Fruit fly (Drosophila melanogaster) whole organism, prepupa: ENCODE data around the gene CG14312.

Source experiments
- Blimp-1 ChIP-seq: fragments of 200-800 bp; sonication (Bioruptor generic); optimal IDR thresholded peaks from 3 replicates; lab custom pipeline; 2017; ENCODE audit warnings: missing biosample characterization, missing genetic modification characterization, mild to moderate bottlenecking, moderate library complexity, missing genetic modification reagents
- CG11762 ChIP-seq: fragments of 200-800 bp; sonication (Bioruptor generic); optimal IDR thresholded peaks from 3 replicates; lab custom pipeline; 2016; ENCODE audit warnings: missing biosample characterization, missing genetic modification characterization; ENCODE audit not compliant: insufficient read depth
- CG15336 ChIP-seq: fragments of 200-800 bp; sonication (Bioruptor generic); IDR thresholded peaks from 2 replicates; pipeline ENCODE4 v1.3.6; 2022; ENCODE audit warnings: missing biosample characterization, missing genetic modification characterization
- CG1621 ChIP-seq: fragments of 200-800 bp; sonication (Bioruptor generic); optimal IDR thresholded peaks from 3 replicates; lab custom pipeline; 2018; ENCODE audit warnings: missing biosample characterization, mild to moderate bottlenecking, missing genetic modification characterization
- CG16779 ChIP-seq: fragments of 200-800 bp; sonication (Bioruptor generic); optimal IDR thresholded peaks from 3 replicates; lab custom pipeline; 2017; ENCODE audit warnings: missing biosample characterization, mild to moderate bottlenecking, missing genetic modification characterization
- CG3032 ChIP-seq: fragments of 200-800 bp; optimal IDR thresholded peaks from 2 replicates; lab custom pipeline; 2019; ENCODE audit warnings: missing biosample characterization, mild to moderate bottlenecking, missing genetic modification characterization, moderate library complexity
- CG32006 ChIP-seq: fragments of 200-800 bp; sonication (Bioruptor generic); optimal IDR thresholded peaks from 3 replicates; lab custom pipeline; 2017; ENCODE audit warnings: missing biosample characterization, mild to moderate bottlenecking, missing genetic modification characterization
- CG34406 ChIP-seq: fragments of 200-800 bp; sonication (Bioruptor generic); optimal IDR thresholded peaks from 3 replicates; lab custom pipeline; 2016; ENCODE audit warnings: missing biosample characterization, missing genetic modification characterization
- CG3919 ChIP-seq: fragments of 200-800 bp; sonication (Bioruptor generic); optimal IDR thresholded peaks from 3 replicates; lab custom pipeline; 2016; ENCODE audit warnings: missing biosample characterization, missing genetic modification characterization
- CG4318 ChIP-seq: fragments of 200-800 bp; sonication (Bioruptor generic); optimal IDR thresholded peaks from 3 replicates; lab custom pipeline; 2017; ENCODE audit warnings: missing biosample characterization, mild to moderate bottlenecking, missing genetic modification characterization
- CG6163 ChIP-seq: fragments of 200-800 bp; sonication (Bioruptor generic); IDR thresholded peaks from 3 replicates; pipeline ENCODE4 v1.3.6; 2022; ENCODE audit warnings: missing biosample characterization, missing genetic modification characterization
- CG6276 ChIP-seq: fragments of 200-800 bp; sonication (Bioruptor generic); optimal IDR thresholded peaks from 2 replicates; lab custom pipeline; 2017; ENCODE audit warnings: missing biosample characterization, mild to moderate bottlenecking, missing genetic modification characterization
- CG6792 ChIP-seq: fragments of 200-800 bp; sonication (Bioruptor generic); optimal IDR thresholded peaks from 3 replicates; lab custom pipeline; 2016; ENCODE audit warnings: missing biosample characterization, missing genetic modification characterization
- CG6854 ChIP-seq: fragments of 200-800 bp; sonication (Bioruptor generic); optimal IDR thresholded peaks from 2 replicates; lab custom pipeline; 2017; ENCODE audit warnings: missing biosample characterization, mild to moderate bottlenecking, missing genetic modification characterization
- CG8119 ChIP-seq: fragments of 200-800 bp; sonication (Bioruptor generic); IDR thresholded peaks from 3 replicates; pipeline ENCODE4 v1.3.6; 2022; ENCODE audit warnings: missing biosample characterization, missing genetic modification characterization
- CG8319 ChIP-seq: fragments of 200-800 bp; sonication (Bioruptor generic); optimal IDR thresholded peaks from 3 replicates; lab custom pipeline; 2016; ENCODE audit warnings: missing biosample characterization, missing genetic modification characterization
- CG9139 ChIP-seq: fragments of 200-800 bp; sonication (Bioruptor generic); optimal IDR thresholded peaks from 3 replicates; lab custom pipeline; 2017; ENCODE audit warnings: missing biosample characterization, mild to moderate bottlenecking, missing genetic modification characterization
- Eip75B ChIP-seq: fragments of 200-800 bp; sonication (Bioruptor generic); optimal IDR thresholded peaks from 3 replicates; lab custom pipeline; 2016; ENCODE audit warnings: missing biosample characterization, missing genetic modification characterization
- Eip78C ChIP-seq: fragments of 200-800 bp; sonication (Bioruptor generic); peaks from one replicate; lab custom pipeline; 2016; ENCODE audit warnings: missing biosample characterization, missing genetic modification characterization
- Ets96B ChIP-seq: fragments of 200-800 bp; optimal IDR thresholded peaks from 2 replicates; lab custom pipeline; 2019; ENCODE audit warnings: missing biosample characterization, mild to moderate bottlenecking, missing genetic modification characterization, moderate library complexity
- Gug ChIP-seq: fragments of 200-800 bp; sonication (Bioruptor generic); IDR thresholded peaks from 2 replicates; pipeline ENCODE4 v1.3.6; 2022; ENCODE audit warnings: missing biosample characterization, missing genetic modification characterization
- Hr38 ChIP-seq: sonication (Bioruptor generic); optimal IDR thresholded peaks from 2 replicates; lab custom pipeline; 2016; ENCODE audit warnings: missing biosample characterization, missing genetic modification characterization
- Hr39 ChIP-seq: fragments of 200-800 bp; sonication (Bioruptor generic); optimal IDR thresholded peaks from 2 replicates; lab custom pipeline; 2016; ENCODE audit warnings: missing biosample characterization, missing genetic modification characterization
- Hr4 ChIP-seq: fragments of 200-800 bp; sonication (Bioruptor generic); optimal IDR thresholded peaks from 3 replicates; lab custom pipeline; 2016; ENCODE audit warnings: missing biosample characterization, missing genetic modification characterization
- Met ChIP-seq: fragments of 200-800 bp; sonication (Bioruptor generic); optimal IDR thresholded peaks from 3 replicates; lab custom pipeline; 2016; ENCODE audit warnings: missing biosample characterization, missing genetic modification characterization
- Smox ChIP-seq: fragments of 200-800 bp; sonication (Bioruptor generic); optimal IDR thresholded peaks from 3 replicates; lab custom pipeline; 2016; ENCODE audit warnings: missing biosample characterization, missing genetic modification characterization
- acj6 ChIP-seq: fragments of 200-800 bp; sonication (Bioruptor generic); optimal IDR thresholded peaks from 3 replicates; lab custom pipeline; 2016; ENCODE audit warnings: missing biosample characterization, missing genetic modification characterization
- cyc ChIP-seq: fragments of 200-800 bp; sonication (Bioruptor generic); optimal IDR thresholded peaks from 3 replicates; lab custom pipeline; 2016; ENCODE audit warnings: missing biosample characterization, missing genetic modification characterization
- dac ChIP-seq: fragments of 200-800 bp; sonication (Bioruptor generic); optimal IDR thresholded peaks from 2 replicates; lab custom pipeline; 2017; ENCODE audit warnings: missing biosample characterization, mild to moderate bottlenecking, missing genetic modification characterization
- eg ChIP-seq: fragments of 200-800 bp; sonication (Bioruptor generic); IDR thresholded peaks from 3 replicates; pipeline ENCODE4 v1.3.6; 2022; ENCODE audit warnings: missing biosample characterization, missing genetic modification characterization
- fd59A ChIP-seq: fragments of 200-800 bp; sonication (Bioruptor generic); optimal IDR thresholded peaks from 2 replicates; lab custom pipeline; 2017; ENCODE audit warnings: missing biosample characterization, mild to moderate bottlenecking, missing genetic modification characterization, missing genetic modification reagents
- fd85E ChIP-seq: fragments of 200-800 bp; sonication (Bioruptor generic); optimal IDR thresholded peaks from 3 replicates; lab custom pipeline; 2016; ENCODE audit warnings: missing biosample characterization, missing genetic modification characterization
- fkh ChIP-seq: fragments of 200-800 bp; sonication (Bioruptor generic); optimal IDR thresholded peaks from 3 replicates; lab custom pipeline; 2017; ENCODE audit warnings: missing biosample characterization, mild to moderate bottlenecking, missing genetic modification characterization, moderate library complexity
- lz ChIP-seq: fragments of 200-800 bp; sonication (Bioruptor generic); optimal IDR thresholded peaks from 3 replicates; lab custom pipeline; 2016; ENCODE audit warnings: missing biosample characterization, missing genetic modification characterization
- net ChIP-seq: fragments of 200-800 bp; sonication (Bioruptor generic); optimal IDR thresholded peaks from 3 replicates; lab custom pipeline; 2016; ENCODE audit warnings: missing biosample characterization, missing genetic modification characterization
- pdm3 ChIP-seq: fragments of 200-800 bp; sonication (Bioruptor generic); optimal IDR thresholded peaks from 3 replicates; lab custom pipeline; 2016; ENCODE audit warnings: missing biosample characterization, missing genetic modification characterization
- spab ChIP-seq: fragments of 200-800 bp; sonication (Bioruptor generic); optimal IDR thresholded peaks from 2 replicates; lab custom pipeline; 2017; ENCODE audit warnings: missing biosample characterization, mild to moderate bottlenecking, missing genetic modification characterization, missing genetic modification reagents
- ss ChIP-seq, 2 experiments: fragments of 200-800 bp; sonication (Bioruptor generic); optimal IDR thresholded peaks; 2 replicates in 1 of 2; 3 replicates in 1 of 2; lab custom pipeline; 2017 to 2018; ENCODE audit warnings: mild to moderate bottlenecking in 2 of 2, missing biosample characterization in 2 of 2, missing genetic modification characterization in 2 of 2, moderate library complexity in 1 of 2
- vri ChIP-seq: fragments of 200-800 bp; sonication (Bioruptor generic); optimal IDR thresholded peaks from 3 replicates; lab custom pipeline; 2016; ENCODE audit warnings: missing biosample characterization, mild to moderate bottlenecking, missing genetic modification characterization

The CG14312 gene

dm6 chr3R:18249268-18249667, 34.1 kb downstream of the CG14312 start:
- TF ChIP-seq CG9139 (GFP tag; lab: Kevin White, UChicago) (no peak), CG32006 (GFP tag; lab: Kevin White, UChicago) (no peak), Eip75B (GFP tag; lab: Kevin White, UChicago) (no peak), CG3919 (GFP tag; lab: Kevin White, UChicago) (no peak), CG15336 (GFP tag; lab: Robert Waterston, UW) (no peak), pdm3 (GFP tag; lab: Kevin White, UChicago) (no peak), CG6276 (GFP tag; lab: Kevin White, UChicago) (no peak), ss (GFP tag; optimal IDR thresholded peaks at IDR 0.05; lab: Kevin White, UChicago) (no peak)

DNA sequence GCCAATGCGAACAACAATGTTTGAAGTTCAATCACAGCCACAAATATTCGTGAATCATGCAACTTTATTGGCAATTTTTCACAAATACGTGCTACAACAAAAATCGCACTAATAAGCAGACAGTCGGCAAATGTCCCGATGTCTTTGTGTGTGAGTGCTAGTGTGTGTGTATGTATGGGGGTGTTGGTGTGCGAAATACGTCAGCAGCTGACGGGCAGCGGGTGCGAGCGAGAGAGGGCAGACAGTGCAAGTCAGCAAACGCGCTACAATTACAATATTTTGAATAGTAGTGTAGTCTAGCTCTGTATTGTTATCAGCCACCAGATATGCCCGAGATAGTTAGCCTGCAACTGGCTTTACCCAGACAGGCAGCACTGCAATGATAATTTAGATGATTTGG, 37.3 kb downstream of the CG14312 start:
- TF ChIP-seq Eip78C (GFP tag; lab: Kevin White, UChicago) (no peak), vri (GFP tag; lab: Kevin White, UChicago) (no peak), CG8119 (GFP tag; lab: Robert Waterston, UW) (no peak), Ets96B (tag; lab: Kevin White, UChicago) (no peak), fkh (GFP tag; lab: Kevin White, UChicago) (no peak), Hr38 (no peak), acj6 (GFP tag; lab: Kevin White, UChicago) (no peak), CG9139 (GFP tag; lab: Kevin White, UChicago) (no peak), CG34406 (no peak), CG3919 (GFP tag; lab: Kevin White, UChicago) (no peak), CG4318 (GFP tag; lab: Kevin White, UChicago) (no peak), dac (no peak), lz (GFP tag; lab: Kevin White, UChicago) (no peak), CG15336 (GFP tag; lab: Robert Waterston, UW) (no peak), CG32006 (GFP tag; lab: Kevin White, UChicago) (no peak), eg (no peak), Blimp-1 (GFP tag; lab: Kevin White, UChicago) (no peak), CG16779 (no peak)
- TF ChIP-seq, all 60 proteins: peak for 0

DNA sequence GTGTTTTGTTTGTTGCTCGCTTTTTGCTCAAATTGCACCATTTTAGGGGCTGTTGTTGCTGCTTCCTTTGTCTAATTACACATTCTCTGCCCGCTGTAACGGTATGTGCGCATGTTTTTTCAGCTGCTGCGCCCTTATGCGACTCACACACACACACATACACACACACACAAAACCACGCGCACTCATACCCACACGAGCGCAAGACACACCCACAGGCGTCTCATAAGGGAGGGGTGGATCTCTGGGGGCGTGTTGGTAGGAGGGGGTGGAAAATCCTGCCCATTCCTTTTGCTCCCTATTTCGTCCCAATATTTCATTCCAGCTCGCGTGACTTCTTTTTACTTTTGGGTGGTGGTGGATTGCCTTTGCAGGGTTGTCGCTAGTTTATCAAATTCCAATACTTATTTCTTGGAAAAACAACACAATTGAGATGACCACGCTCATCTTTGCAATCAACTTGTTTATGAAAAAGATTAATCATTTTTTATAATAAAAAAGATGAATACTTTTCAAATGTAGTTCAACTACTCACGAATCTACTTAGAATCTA, 38.2 kb downstream of the CG14312 start:
- no peak for TF ChIP-seq Met (GFP tag; lab: Kevin White, UChicago)
- no peak for TF ChIP-seq CG8319 (GFP tag; lab: Kevin White, UChicago)
- no peak for TF ChIP-seq fd85E (GFP tag; lab: Kevin White, UChicago)
- TF ChIP-seq CG1621 (tag; lab: Kevin White, UChicago), result no peak
- no peak for TF ChIP-seq CG6792 (GFP tag; lab: Kevin White, UChicago)
- TF ChIP-seq pdm3 (GFP tag; lab: Kevin White, UChicago), result no peak
- TF ChIP-seq ss (GFP tag; optimal IDR thresholded peaks at IDR 0.05; lab: Kevin White, UChicago), result peak in 1 of 2 experiments; percentile 0
- TF ChIP-seq Gug (GFP tag; lab: Robert Waterston, UW), result no peak
- no peak for TF ChIP-seq net (GFP tag; lab: Kevin White, UChicago)

- TF ChIP-seq Gug (GFP tag; lab: Robert Waterston, UW) (no peak; the same call in 1 of the 2 replicates), Eip78C (GFP tag; lab: Kevin White, UChicago) (peak; percentile 56), CG6854 (GFP tag; lab: Kevin White, UChicago) (no peak), cyc (GFP tag; lab: Kevin White, UChicago) (peak; percentile 21), fd59A (GFP tag; lab: Kevin White, UChicago) (no peak), CG32006 (GFP tag; lab: Kevin White, UChicago) (no peak), spab (no peak), Met (GFP tag; lab: Kevin White, UChicago) (no peak), Hr4 (GFP tag; lab: Kevin White, UChicago) (no peak), CG16779 (no peak), CG3032 (no peak), Smox (no peak), fkh (GFP tag; lab: Kevin White, UChicago) (peak; percentile 53), CG15336 (GFP tag; lab: Robert Waterston, UW) (no peak), fd85E (GFP tag; lab: Kevin White, UChicago) (no peak), Hr39 (GFP tag; lab: Kevin White, UChicago) (no peak), ss (GFP tag; optimal IDR thresholded peaks at IDR 0.05; lab: Kevin White, UChicago) (no peak), CG3919 (GFP tag; lab: Kevin White, UChicago) (no peak), acj6 (GFP tag; lab: Kevin White, UChicago) (no peak), CG6163 (GFP tag; lab: Robert Waterston, UW) (peak; percentile 65; the same call in 2 of the 3 replicates), CG6792 (GFP tag; lab: Kevin White, UChicago) (peak; percentile 13), CG4318 (GFP tag; lab: Kevin White, UChicago) (no peak), CG8319 (GFP tag; lab: Kevin White, UChicago) (no peak), CG11762 (no peak), pdm3 (GFP tag; lab: Kevin White, UChicago) (no peak), net (GFP tag; lab: Kevin White, UChicago) (no peak), Blimp-1 (GFP tag; lab: Kevin White, UChicago) (no peak), CG6276 (GFP tag; lab: Kevin White, UChicago) (no peak), Hr38 (no peak)
Observed at dm6 chr3R:18244171-18245043, 38.9 kb downstream of the CG14312 start.
